Worm (Caenorhabditis elegans): ENCODE results near the gene pals-23.
A peak's percentile ranks its signal among the peaks of the same experiment; 100 is the strongest.

pals-23 gene

DNA sequence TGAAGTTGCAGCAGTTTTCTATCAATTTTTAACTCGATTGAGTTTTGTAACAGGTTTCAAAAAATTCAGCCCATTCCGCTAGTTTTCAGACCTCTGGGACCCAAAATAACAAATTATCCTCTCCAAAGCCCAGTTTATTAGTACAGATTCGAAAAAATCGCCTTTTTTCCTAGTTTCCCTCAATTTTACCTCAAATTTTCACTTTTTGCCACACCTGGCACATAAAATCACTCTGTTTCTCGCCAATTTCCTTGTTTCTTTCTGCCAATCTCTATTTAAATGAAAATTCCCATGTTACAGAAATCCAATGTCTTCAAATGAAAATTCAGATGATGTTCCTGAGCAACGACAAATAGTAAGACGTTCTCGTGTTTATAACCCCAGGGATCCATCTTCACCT lies 7.5 kb downstream of the pals-23 start, which contains the start of gene pals-22:
Gene pals-22, plus strand, starts transcription at position 301 of the 400 bp plus-strand sequence.
- TF ChIP-seq zip-11 (GFP tag; IDR thresholded peaks at IDR 0.05) (no peak), arid-1 (GFP tag; conservative IDR thresholded peaks at IDR 0.05) (no peak), pqm-1 (tag; optimal IDR thresholded peaks at IDR 0.05) (no peak), egl-27 (tag; optimal IDR thresholded peaks at IDR 0.05) (no peak), dpl-1 (GFP tag; optimal IDR thresholded peaks at IDR 0.05) (no peak), Y5F2A.4 (GFP tag; optimal IDR thresholded peaks at IDR 0.05) (no peak), R02D3.7 (tag; optimal IDR thresholded peaks at IDR 0.05) (no peak), lin-39 (tag; optimal IDR thresholded peaks at IDR 0.05) (no peak), lin-13 (GFP tag; optimal IDR thresholded peaks at IDR 0.05) (no peak), attf-4 (tag; optimal IDR thresholded peaks at IDR 0.05) (no peak), mep-1 (tag; optimal IDR thresholded peaks at IDR 0.05) (no peak)

- TF ChIP-seq daf-12 (tag; optimal IDR thresholded peaks at IDR 0.05) (no peak), arid-1 (GFP tag; conservative IDR thresholded peaks at IDR 0.05) (no peak), mes-2 (tag; optimal IDR thresholded peaks at IDR 0.05; ENCODE audit: poor library complexity, severe bottlenecking) (no peak), egl-27 (tag; optimal IDR thresholded peaks at IDR 0.05) (no peak), rbr-2 (tag; optimal IDR thresholded peaks at IDR 0.05) (no peak), nhr-102 (tag; optimal IDR thresholded peaks at IDR 0.05) (no peak), snpc-1.2 (GFP tag; IDR thresholded peaks at IDR 0.05) (no peak), ceh-20 (GFP tag; IDR thresholded peaks at IDR 0.05) (no peak), lin-1 (GFP tag; IDR thresholded peaks at IDR 0.05) (no peak), aha-1 (tag) (no peak), hif-1 (tag; optimal IDR thresholded peaks at IDR 0.05) (no peak), hlh-30 (tag; optimal IDR thresholded peaks at IDR 0.05; ENCODE audit: insufficient read depth) (no peak), jun-1 (tag; optimal IDR thresholded peaks at IDR 0.05) (no peak), D1046.2 (GFP tag; IDR thresholded peaks at IDR 0.05) (no peak), Y75B8A.6 (GFP tag; IDR thresholded peaks at IDR 0.05) (no peak), tra-1 (GFP tag; IDR thresholded peaks at IDR 0.05) (no peak), dmd-8 (GFP tag; IDR thresholded peaks at IDR 0.05) (no peak)
Observed at ce11 chrIII:134194-134593, 9.6 kb downstream of the pals-23 start, which contains the start of gene pals-25. Gene pals-25, plus strand, starts transcription at chrIII:134494.

DNA sequence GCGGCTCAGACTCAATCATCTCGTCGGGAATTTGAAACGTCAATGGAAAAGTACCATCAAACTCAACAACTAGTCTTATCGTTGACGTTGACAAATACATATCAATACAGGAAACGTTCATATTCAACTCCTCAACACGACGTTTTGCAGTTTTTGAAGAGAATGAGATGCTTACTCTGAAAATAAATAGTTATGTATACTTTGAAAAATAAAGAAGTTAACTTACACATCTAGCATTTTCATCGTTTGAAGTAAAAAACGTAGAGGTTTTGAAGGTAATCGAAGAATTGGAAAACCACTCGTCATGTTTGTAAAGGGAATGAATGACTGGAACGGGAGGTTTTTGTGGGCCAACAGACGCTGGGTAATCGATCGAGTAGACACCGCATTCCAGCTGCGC lies 16.3 kb downstream of the pals-23 start, which contains the start of gene fbxb-81:
Gene fbxb-81, minus strand, starts transcription at position 314 of the 400 bp plus-strand sequence.
- TF ChIP-seq dve-1 (tag; optimal IDR thresholded peaks at IDR 0.05; ENCODE audit: insufficient read depth) (no peak), nhr-76 (tag; optimal IDR thresholded peaks at IDR 0.05) (no peak), egl-43 (GFP tag; IDR thresholded peaks at IDR 0.05) (no peak), saeg-2 (GFP tag; IDR thresholded peaks at IDR 0.05) (no peak), unc-62 (GFP tag; optimal IDR thresholded peaks at IDR 0.05 in 1 of 2) (peak in 1 of 2 experiments; percentile 94), unc-62 (tag; optimal IDR thresholded peaks at IDR 0.05) (no peak), lin-29 (GFP tag; IDR thresholded peaks at IDR 0.05) (no peak), attf-4 (tag; optimal IDR thresholded peaks at IDR 0.05) (no peak), ceh-20 (GFP tag; IDR thresholded peaks at IDR 0.05) (no peak)

ce11 chrIII:143121-143520 lies 18.5 kb downstream of the pals-23 start, which contains the start of gene fbxb-82:
Gene fbxb-82, minus strand, starts transcription at chrIII:143221.
- TF ChIP-seq mes-2 (tag; optimal IDR thresholded peaks at IDR 0.05; ENCODE audit: poor library complexity, severe bottlenecking), result no peak
- TF ChIP-seq zip-11 (GFP tag; IDR thresholded peaks at IDR 0.05), result no peak
- no peak for TF ChIP-seq lin-38 (GFP tag; IDR thresholded peaks at IDR 0.05)
- no peak for TF ChIP-seq unc-62 (GFP tag; optimal IDR thresholded peaks at IDR 0.05 in 1 of 2)
- no peak for TF ChIP-seq unc-62 (tag; optimal IDR thresholded peaks at IDR 0.05)
- no peak for TF ChIP-seq D1046.2 (GFP tag; IDR thresholded peaks at IDR 0.05)
- no peak for TF ChIP-seq saeg-2 (GFP tag; IDR thresholded peaks at IDR 0.05)
- no peak for TF ChIP-seq lim-7 (GFP tag; IDR thresholded peaks at IDR 0.05)
- no peak for TF ChIP-seq nhr-48 (tag; optimal IDR thresholded peaks at IDR 0.05)
- TF ChIP-seq cey-2 (tag; optimal IDR thresholded peaks at IDR 0.05; ENCODE audit: borderline replicate concordance, insufficient read depth), result no peak
- TF ChIP-seq nhr-102 (tag; optimal IDR thresholded peaks at IDR 0.05), result no peak
